Fruit fly (Drosophila melanogaster): Measurements from ENCODE around the gene CG14957.

The CG14957 gene

dm6 chr3L:3148125-3149059 lies 39.0 kb upstream of the CG14957 start, which contains the start of the genes Usp5 and BtbVII (continued):
- TF ChIP-seq NFAT (GFP tag; IDR thresholded peaks at IDR 0.05) (peak; percentile 67), CG18619 (GFP tag; optimal IDR thresholded peaks at IDR 0.05) (peak; percentile 4), CG7839 (tag; optimal IDR thresholded peaks at IDR 0.05) (peak; percentile 41), hbn (GFP tag; IDR thresholded peaks at IDR 0.05; ENCODE audit: partially characterized antibody) (peak; percentile 97), ash1 (GFP tag; optimal IDR thresholded peaks at IDR 0.05) (no peak), CG11696 (GFP tag; IDR thresholded peaks at IDR 0.05) (0 out of 2 replicates have a peak, but pooled peaks have one; percentile 33), dysf (GFP tag; IDR thresholded peaks at IDR 0.05) (peak; percentile 62; the same call in 2 of the 3 replicates), Xrp1 (GFP tag; IDR thresholded peaks at IDR 0.05) (peak; percentile 71), CG11247 (GFP tag; IDR thresholded peaks at IDR 0.05) (peak; percentile 48; the same call in 1 of the 2 replicates), fru (optimal IDR thresholded peaks at IDR 0.05) (no peak), ken (GFP tag; IDR thresholded peaks at IDR 0.05) (no peak), HHEX (GFP tag; optimal IDR thresholded peaks at IDR 0.05) (no peak), kni (GFP tag; optimal IDR thresholded peaks at IDR 0.05) (peak; percentile 12), CG13123 (GFP tag; optimal IDR thresholded peaks at IDR 0.05) (peak; percentile 59), CG3847 (GFP tag; IDR thresholded peaks at IDR 0.05) (peak; percentile 68), HmgD (GFP tag; optimal IDR thresholded peaks at IDR 0.05) (peak; percentile 58), Nf-YA (GFP tag; IDR thresholded peaks at IDR 0.05) (no peak), Scr (GFP tag; IDR thresholded peaks at IDR 0.05; ENCODE audit: partially characterized antibody) (peak; percentile 99), luna (GFP tag; optimal IDR thresholded peaks at IDR 0.05) (peak; percentile 48), nerfin-1 (tag; optimal IDR thresholded peaks at IDR 0.05) (peak; percentile 10), CG12744 (GFP tag; optimal IDR thresholded peaks at IDR 0.05) (peak; percentile 26), CG4282 (GFP tag; optimal IDR thresholded peaks at IDR 0.05) (peak; percentile 20), CG33213 (GFP tag; optimal IDR thresholded peaks at IDR 0.05) (peak; percentile 37), CG1832 (GFP tag; optimal IDR thresholded peaks at IDR 0.05) (no peak), CG9215 (GFP tag; IDR thresholded peaks at IDR 0.05) (peak; percentile 39; the same call in 1 of the 2 replicates), row (GFP tag; IDR thresholded peaks at IDR 0.05) (peak; percentile 90), C15 (GFP tag; IDR thresholded peaks at IDR 0.05) (no peak), CG3407 (GFP tag; optimal IDR thresholded peaks at IDR 0.05) (no peak), bbx (GFP tag; IDR thresholded peaks at IDR 0.05; ENCODE audit: partially characterized antibody) (peak; percentile 91), CG11723 (GFP tag; optimal IDR thresholded peaks at IDR 0.05) (no peak), CG12299 (tag; optimal IDR thresholded peaks at IDR 0.05) (peak; percentile 4), CG13287 (GFP tag; IDR thresholded peaks at IDR 0.05; ENCODE audit: partially characterized antibody) (peak; percentile 99), YL-1 (GFP tag; optimal IDR thresholded peaks at IDR 0.05) (no peak), Doc3 (GFP tag; IDR thresholded peaks at IDR 0.05; ENCODE audit: partially characterized antibody) (peak; percentile 99), CG10147 (GFP tag; optimal IDR thresholded peaks at IDR 0.05) (peak; percentile 50), dati (GFP tag; IDR thresholded peaks at IDR 0.05) (no peak), chinmo (GFP tag; IDR thresholded peaks at IDR 0.05; ENCODE audit: partially characterized antibody) (peak; percentile 99), CG5953 (GFP tag; IDR thresholded peaks at IDR 0.05) (no peak), NC2α (GFP tag; optimal IDR thresholded peaks at IDR 0.05) (no peak), zen (tag; optimal IDR thresholded peaks at IDR 0.05) (peak; percentile 46), HLH4C (GFP tag; IDR thresholded peaks at IDR 0.05; ENCODE audit: partially characterized antibody) (peak; percentile 93), CG14965 (GFP tag; optimal IDR thresholded peaks at IDR 0.05; ENCODE audit: borderline replicate concordance) (no peak), Xbp1 (GFP tag; optimal IDR thresholded peaks at IDR 0.05) (peak; percentile 59), CG6854 (GFP tag; optimal IDR thresholded peaks at IDR 0.05) (no peak), CG4707 (GFP tag; optimal IDR thresholded peaks at IDR 0.05) (no peak), CG30431 (GFP tag; optimal IDR thresholded peaks at IDR 0.05) (peak; percentile 6), CG8359 (GFP tag; optimal IDR thresholded peaks at IDR 0.05; ENCODE audit: borderline replicate concordance) (no peak), gcm (GFP tag; optimal IDR thresholded peaks at IDR 0.05) (no peak)

All from whole organism, embryonic.